Worm (Caenorhabditis elegans) whole organism, L4 larva: Measurements from ENCODE around the gene let-653.

Experiments
- D1046.2 ChIP-seq: fragments of 200-800 bp; sonication (Bioruptor generic); IDR thresholded peaks from 2 replicates; pipeline ENCODE4 v1.3.6; 2022; ENCODE audit warnings: missing genetic modification characterization, missing compliant biosample characterization
- ceh-20 ChIP-seq: fragments of 200-800 bp; sonication (Bioruptor generic); IDR thresholded peaks from 2 replicates; pipeline ENCODE4 v1.3.6; 2022; ENCODE audit warnings: missing genetic modification reagents, missing genetic modification characterization, missing compliant biosample characterization
- daf-16 ChIP-seq, 3 experiments: sonication (generic microtip); optimal IDR thresholded peaks; 2 replicates each; lab custom pipeline; 2016 to 2017; ENCODE audit warnings: missing genetic modification characterization in 3 of 3, missing genetic modification reagents in 3 of 3, mild to moderate bottlenecking in 2 of 3, missing compliant biosample characterization in 2 of 3, missing biosample characterization in 1 of 3, moderate library complexity in 1 of 3
- mdl-1 ChIP-seq, 2 experiments: fragments of 150-350 bp in 1 of 2; sonication (generic microtip) in 1 of 2; optimal IDR thresholded peaks; 2 replicates each; lab custom pipeline; 2014 to 2017; ENCODE audit warnings: missing biosample characterization in 2 of 2, missing genetic modification characterization in 2 of 2
- unc-39 ChIP-seq: sonication (generic microtip); optimal IDR thresholded peaks from 2 replicates; lab custom pipeline; 2017; ENCODE audit warnings: missing biosample characterization, missing genetic modification characterization

DNA sequence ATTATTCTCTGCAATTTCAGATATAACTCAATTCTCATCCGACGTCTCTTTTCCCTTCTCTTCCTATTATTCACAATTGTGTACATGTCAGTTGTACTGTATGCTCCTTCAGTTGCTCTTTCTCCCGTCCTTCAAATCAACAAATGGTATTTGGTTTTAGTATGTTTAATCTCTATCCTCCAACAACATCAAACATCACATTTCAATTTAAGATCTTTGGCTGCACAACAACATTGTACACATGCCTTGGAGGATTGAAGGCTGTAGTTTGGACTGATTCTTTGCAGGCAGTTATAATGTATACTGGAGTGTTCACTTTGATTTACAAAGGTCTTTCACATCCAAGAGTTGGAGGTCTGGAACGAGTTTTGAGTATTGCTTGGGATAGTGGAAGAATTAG, 53.1 kb downstream of the let-653 start:
- TF ChIP-seq unc-39 (tag; lab: Kevin White, UChicago) = no peak
- TF ChIP-seq mdl-1 (tag; optimal IDR thresholded peaks at IDR 0.05; lab: Kevin White, UChicago) = no peak
- no peak for TF ChIP-seq daf-16 (GFP tag; optimal IDR thresholded peaks at IDR 0.05; lab: Kevin White, UChicago)
- TF ChIP-seq daf-16 (tag; optimal IDR thresholded peaks at IDR 0.05; lab: Kevin White, UChicago) = no peak
- TF ChIP-seq ceh-20 (GFP tag; lab: Robert Waterston, UW) = no peak
- no peak for TF ChIP-seq D1046.2 (GFP tag; lab: Robert Waterston, UW)
